Worm (Caenorhabditis elegans): ENCODE data around the gene fbxa-32.

ce11 chrIII:1308209-1308608 lies 39.2 kb upstream of the fbxa-32 start, which contains the start of gene fbxa-79:
- TF ChIP-seq tbx-2 (tag; optimal IDR thresholded peaks at IDR 0.05) (no peak), unc-39 (tag; optimal IDR thresholded peaks at IDR 0.05) (no peak), nhr-76 (tag; optimal IDR thresholded peaks at IDR 0.05) (no peak), ztf-11 (tag; optimal IDR thresholded peaks at IDR 0.05) (no peak), skn-1 (tag; optimal IDR thresholded peaks at IDR 0.05) (no peak), pqm-1 (tag; optimal IDR thresholded peaks at IDR 0.05) (peak; percentile 67), ama-1 (optimal IDR thresholded peaks at IDR 0.05) (no peak), unc-62 (GFP tag; optimal IDR thresholded peaks at IDR 0.05) (no peak)

Data from whole organism, L3 larva.